Fruit fly (Drosophila melanogaster) whole organism, prepupa: Measurements from ENCODE around the gene ABCB7.

Experiments used
- CG10631 ChIP-seq: fragments of 200-800 bp; sonication (Bioruptor generic); optimal IDR thresholded peaks from 2 replicates; lab custom pipeline; 2016; ENCODE audit warnings: missing biosample characterization, missing genetic modification characterization
- CG10669 ChIP-seq: fragments of 200-800 bp; sonication (Bioruptor generic); optimal IDR thresholded peaks from 3 replicates; lab custom pipeline; 2018; ENCODE audit warnings: missing biosample characterization, mild to moderate bottlenecking, missing genetic modification characterization, moderate library complexity
- CG11294 ChIP-seq: fragments of 200-800 bp; sonication (Bioruptor generic); IDR thresholded peaks from 2 replicates; pipeline ENCODE4 v1.3.6; 2022; ENCODE audit warnings: missing biosample characterization, missing genetic modification characterization
- CG11762 ChIP-seq: fragments of 200-800 bp; sonication (Bioruptor generic); optimal IDR thresholded peaks from 3 replicates; lab custom pipeline; 2016; ENCODE audit warnings: missing biosample characterization, missing genetic modification characterization; ENCODE audit not compliant: insufficient read depth
- CG11902 ChIP-seq: fragments of 200-800 bp; sonication (Bioruptor generic); optimal IDR thresholded peaks from 3 replicates; lab custom pipeline; 2016; ENCODE audit warnings: missing biosample characterization, missing genetic modification characterization
- CG15336 ChIP-seq: fragments of 200-800 bp; sonication (Bioruptor generic); IDR thresholded peaks from 2 replicates; pipeline ENCODE4 v1.3.6; 2022; ENCODE audit warnings: missing biosample characterization, missing genetic modification characterization
- CG31627 ChIP-seq: fragments of 200-800 bp; sonication (Bioruptor generic); optimal IDR thresholded peaks from 3 replicates; lab custom pipeline; 2016; ENCODE audit warnings: missing biosample characterization, missing genetic modification characterization
- CG32006 ChIP-seq: fragments of 200-800 bp; sonication (Bioruptor generic); optimal IDR thresholded peaks from 3 replicates; lab custom pipeline; 2017; ENCODE audit warnings: missing biosample characterization, mild to moderate bottlenecking, missing genetic modification characterization
- CG34406 ChIP-seq: fragments of 200-800 bp; sonication (Bioruptor generic); optimal IDR thresholded peaks from 3 replicates; lab custom pipeline; 2016; ENCODE audit warnings: missing biosample characterization, missing genetic modification characterization
- CG3919 ChIP-seq: fragments of 200-800 bp; sonication (Bioruptor generic); optimal IDR thresholded peaks from 3 replicates; lab custom pipeline; 2016; ENCODE audit warnings: missing biosample characterization, missing genetic modification characterization
- CG4318 ChIP-seq: fragments of 200-800 bp; sonication (Bioruptor generic); optimal IDR thresholded peaks from 3 replicates; lab custom pipeline; 2017; ENCODE audit warnings: missing biosample characterization, mild to moderate bottlenecking, missing genetic modification characterization
- CG6163 ChIP-seq: fragments of 200-800 bp; sonication (Bioruptor generic); IDR thresholded peaks from 3 replicates; pipeline ENCODE4 v1.3.6; 2022; ENCODE audit warnings: missing biosample characterization, missing genetic modification characterization
- CG6276 ChIP-seq: fragments of 200-800 bp; sonication (Bioruptor generic); optimal IDR thresholded peaks from 2 replicates; lab custom pipeline; 2017; ENCODE audit warnings: missing biosample characterization, mild to moderate bottlenecking, missing genetic modification characterization
- CG6792 ChIP-seq: fragments of 200-800 bp; sonication (Bioruptor generic); optimal IDR thresholded peaks from 3 replicates; lab custom pipeline; 2016; ENCODE audit warnings: missing biosample characterization, missing genetic modification characterization
- CG6808 ChIP-seq: fragments of 200-800 bp; sonication (Bioruptor generic); optimal IDR thresholded peaks from 3 replicates; lab custom pipeline; 2017; ENCODE audit warnings: missing biosample characterization, missing genetic modification characterization, mild to moderate bottlenecking, moderate library complexity, missing genetic modification reagents
- CG6854 ChIP-seq: fragments of 200-800 bp; sonication (Bioruptor generic); optimal IDR thresholded peaks from 2 replicates; lab custom pipeline; 2017; ENCODE audit warnings: missing biosample characterization, mild to moderate bottlenecking, missing genetic modification characterization
- CG8119 ChIP-seq: fragments of 200-800 bp; sonication (Bioruptor generic); IDR thresholded peaks from 3 replicates; pipeline ENCODE4 v1.3.6; 2022; ENCODE audit warnings: missing biosample characterization, missing genetic modification characterization
- CG8319 ChIP-seq: fragments of 200-800 bp; sonication (Bioruptor generic); optimal IDR thresholded peaks from 3 replicates; lab custom pipeline; 2016; ENCODE audit warnings: missing biosample characterization, missing genetic modification characterization
- CG8632 ChIP-seq: fragments of 200-800 bp; sonication (Bioruptor generic); optimal IDR thresholded peaks from 3 replicates; lab custom pipeline; 2016; ENCODE audit warnings: missing biosample characterization, missing genetic modification characterization
- CG9139 ChIP-seq: fragments of 200-800 bp; sonication (Bioruptor generic); optimal IDR thresholded peaks from 3 replicates; lab custom pipeline; 2017; ENCODE audit warnings: missing biosample characterization, mild to moderate bottlenecking, missing genetic modification characterization
- Eip78C ChIP-seq: fragments of 200-800 bp; sonication (Bioruptor generic); peaks from one replicate; lab custom pipeline; 2016; ENCODE audit warnings: missing biosample characterization, missing genetic modification characterization
- Eip93F ChIP-seq: fragments of 200-800 bp; sonication (Bioruptor generic); optimal IDR thresholded peaks from 2 replicates; lab custom pipeline; 2016; ENCODE audit warnings: missing biosample characterization, mild to moderate bottlenecking, missing genetic modification characterization
- Ets21C ChIP-seq: fragments of 200-800 bp; sonication (Bioruptor generic); optimal IDR thresholded peaks from 3 replicates; lab custom pipeline; 2016; ENCODE audit warnings: missing biosample characterization, missing genetic modification characterization
- Ets96B ChIP-seq: fragments of 200-800 bp; optimal IDR thresholded peaks from 2 replicates; lab custom pipeline; 2019; ENCODE audit warnings: missing biosample characterization, mild to moderate bottlenecking, missing genetic modification characterization, moderate library complexity
- Gug ChIP-seq: fragments of 200-800 bp; sonication (Bioruptor generic); IDR thresholded peaks from 2 replicates; pipeline ENCODE4 v1.3.6; 2022; ENCODE audit warnings: missing biosample characterization, missing genetic modification characterization
- Hr4 ChIP-seq: fragments of 200-800 bp; sonication (Bioruptor generic); optimal IDR thresholded peaks from 3 replicates; lab custom pipeline; 2016; ENCODE audit warnings: missing biosample characterization, missing genetic modification characterization
- Lpt ChIP-seq: fragments of 200-800 bp; sonication (Bioruptor generic); optimal IDR thresholded peaks from 3 replicates; lab custom pipeline; 2016; ENCODE audit warnings: missing biosample characterization, missing genetic modification characterization
- Sox14 ChIP-seq: fragments of 200-800 bp; sonication (Bioruptor generic); optimal IDR thresholded peaks from 3 replicates; lab custom pipeline; 2016; ENCODE audit warnings: missing biosample characterization, missing genetic modification characterization
- achi ChIP-seq: fragments of 200-800 bp; sonication (Bioruptor generic); optimal IDR thresholded peaks from 3 replicates; lab custom pipeline; 2016; ENCODE audit warnings: missing biosample characterization, missing genetic modification characterization
- acj6 ChIP-seq: fragments of 200-800 bp; sonication (Bioruptor generic); optimal IDR thresholded peaks from 3 replicates; lab custom pipeline; 2016; ENCODE audit warnings: missing biosample characterization, missing genetic modification characterization
- cyc ChIP-seq: fragments of 200-800 bp; sonication (Bioruptor generic); optimal IDR thresholded peaks from 3 replicates; lab custom pipeline; 2016; ENCODE audit warnings: missing biosample characterization, missing genetic modification characterization
- dsx ChIP-seq: fragments of 200-800 bp; optimal IDR thresholded peaks from 3 replicates; lab custom pipeline; 2019; ENCODE audit warnings: missing biosample characterization, mild to moderate bottlenecking, missing genetic modification characterization, moderate library complexity; ENCODE audit not compliant: poor library complexity, severe bottlenecking
- eg ChIP-seq: fragments of 200-800 bp; sonication (Bioruptor generic); IDR thresholded peaks from 3 replicates; pipeline ENCODE4 v1.3.6; 2022; ENCODE audit warnings: missing biosample characterization, missing genetic modification characterization
- esn ChIP-seq: fragments of 200-800 bp; sonication (Bioruptor generic); optimal IDR thresholded peaks from 2 replicates; lab custom pipeline; 2016; ENCODE audit warnings: missing biosample characterization, mild to moderate bottlenecking, missing genetic modification characterization, moderate library complexity
- fkh ChIP-seq: fragments of 200-800 bp; sonication (Bioruptor generic); optimal IDR thresholded peaks from 3 replicates; lab custom pipeline; 2017; ENCODE audit warnings: missing biosample characterization, mild to moderate bottlenecking, missing genetic modification characterization, moderate library complexity
- net ChIP-seq: fragments of 200-800 bp; sonication (Bioruptor generic); optimal IDR thresholded peaks from 3 replicates; lab custom pipeline; 2016; ENCODE audit warnings: missing biosample characterization, missing genetic modification characterization
- pdm3 ChIP-seq: fragments of 200-800 bp; sonication (Bioruptor generic); optimal IDR thresholded peaks from 3 replicates; lab custom pipeline; 2016; ENCODE audit warnings: missing biosample characterization, missing genetic modification characterization
- salr ChIP-seq, 2 experiments: fragments of 200-800 bp; sonication (Bioruptor generic); optimal IDR thresholded peaks; 3 replicates each; lab custom pipeline; 2016 to 2018; ENCODE audit warnings: missing biosample characterization in 2 of 2, missing genetic modification characterization in 2 of 2, mild to moderate bottlenecking in 1 of 2
- ss ChIP-seq, 2 experiments: fragments of 200-800 bp; sonication (Bioruptor generic); optimal IDR thresholded peaks; 2 replicates in 1 of 2; 3 replicates in 1 of 2; lab custom pipeline; 2017 to 2018; ENCODE audit warnings: mild to moderate bottlenecking in 2 of 2, missing biosample characterization in 2 of 2, missing genetic modification characterization in 2 of 2, moderate library complexity in 1 of 2
- svp ChIP-seq: fragments of 200-800 bp; sonication (Bioruptor generic); peaks from one replicate; lab custom pipeline; 2016; ENCODE audit warnings: missing biosample characterization, missing genetic modification characterization
- vri ChIP-seq: fragments of 200-800 bp; sonication (Bioruptor generic); optimal IDR thresholded peaks from 3 replicates; lab custom pipeline; 2016; ENCODE audit warnings: missing biosample characterization, mild to moderate bottlenecking, missing genetic modification characterization

Gene ABCB7

DNA sequence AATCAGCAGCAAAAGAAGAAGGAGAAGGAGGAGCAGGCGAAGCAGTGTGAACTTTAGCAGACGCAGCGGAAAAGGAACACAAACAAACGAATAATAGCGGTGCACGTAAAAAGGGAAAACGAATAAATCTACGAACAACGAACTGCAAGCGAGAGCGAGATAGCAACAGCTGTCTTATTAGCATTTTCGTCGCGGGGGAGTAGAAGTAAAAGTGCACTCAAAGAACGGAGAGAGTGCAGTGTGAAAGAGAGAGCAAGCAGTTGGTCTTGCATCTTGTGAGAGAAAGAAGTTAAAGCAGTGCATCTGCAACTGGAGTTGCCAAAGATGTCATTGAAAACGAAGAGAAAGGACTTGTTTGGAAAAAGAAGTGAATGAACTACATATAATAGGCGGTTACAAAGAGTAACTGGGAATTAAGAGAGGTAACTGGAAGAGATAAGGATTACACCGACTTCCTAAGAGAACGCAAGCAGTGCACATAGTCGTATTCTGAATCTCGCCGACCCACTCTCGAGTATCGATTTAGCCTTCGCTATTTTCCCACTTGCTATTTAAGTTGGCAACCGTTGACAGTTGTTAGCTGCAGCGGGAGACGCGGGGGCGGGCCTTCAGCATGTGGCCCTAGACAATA lies 25.3 kb upstream of the ABCB7 start (continued):
- TF ChIP-seq acj6 (GFP tag; lab: Kevin White, UChicago) (no peak), CG31627 (GFP tag; lab: Kevin White, UChicago) (no peak), CG32006 (GFP tag; lab: Kevin White, UChicago) (no peak), CG11762 (no peak), salr (GFP tag; optimal IDR thresholded peaks at IDR 0.05; lab: Kevin White, UChicago) (no peak), CG8119 (no peak; the same call in 2 of the 3 replicates), vri (no peak), CG4318 (GFP tag; lab: Kevin White, UChicago) (no peak)

DNA sequence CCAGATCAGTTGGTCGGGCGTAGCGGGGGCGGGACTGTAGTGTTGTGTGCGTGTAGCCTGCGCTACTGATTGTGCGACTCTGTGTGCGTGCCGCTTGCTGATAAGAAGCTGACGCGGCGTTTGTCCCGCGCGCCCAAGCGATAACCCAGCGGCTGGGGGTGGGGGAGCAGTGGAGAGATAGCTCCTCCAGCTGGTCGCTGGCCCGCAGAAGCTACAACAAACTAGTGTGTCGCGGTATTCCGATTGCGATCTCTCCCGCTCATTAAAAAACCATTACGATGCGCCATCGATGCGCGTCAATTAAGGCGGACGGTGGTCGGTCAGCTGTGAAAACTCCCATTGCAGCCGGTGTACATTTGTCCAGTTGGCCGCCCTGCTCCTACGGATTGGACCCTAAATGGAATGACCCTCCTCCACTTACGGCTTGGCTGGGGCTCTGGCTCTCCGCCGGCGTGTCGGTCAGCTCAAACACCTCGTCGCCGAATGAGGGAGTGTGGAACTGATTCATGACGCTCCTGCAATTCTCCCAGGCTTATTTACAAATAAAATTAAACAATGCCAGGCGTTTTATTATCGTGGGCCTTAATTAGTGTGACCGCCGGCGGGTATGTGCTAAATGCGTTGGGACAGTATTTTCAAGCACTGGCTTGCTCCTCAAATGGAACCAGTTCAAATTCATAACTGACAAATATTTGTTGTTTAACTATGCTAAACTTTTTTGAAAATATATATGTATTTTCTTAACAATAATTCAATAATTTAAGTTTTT lies 16.0 kb upstream of the ABCB7 start, which contains the start of gene CG12104:
Gene CG12104 (minus strand): TSS at position 611 of the 769 bp plus-strand sequence.
- TF ChIP-seq pdm3: no peak
- no peak for TF ChIP-seq salr (GFP tag; optimal IDR thresholded peaks at IDR 0.05; lab: Kevin White, UChicago)
- no peak for TF ChIP-seq cyc (GFP tag; lab: Kevin White, UChicago)
- TF ChIP-seq eg (GFP tag; lab: Robert Waterston, UW): 0 out of 3 replicates have a peak, but pooled peaks have one; percentile 30
- no peak for TF ChIP-seq CG3919 (GFP tag; lab: Kevin White, UChicago)
- peak; percentile 64 for TF ChIP-seq Eip78C (GFP tag; lab: Kevin White, UChicago)
- TF ChIP-seq svp: peak; percentile 99
- 0 out of 3 replicates have a peak, but pooled peaks have one; percentile 24 for TF ChIP-seq CG6163
- no peak for TF ChIP-seq Eip93F
- peak; percentile 77 for TF ChIP-seq fkh (GFP tag; lab: Kevin White, UChicago)
- TF ChIP-seq CG6792 (GFP tag; lab: Kevin White, UChicago): no peak
- peak in 1 of 2 experiments; percentile 2 for TF ChIP-seq ss (GFP tag; optimal IDR thresholded peaks at IDR 0.05; lab: Kevin White, UChicago)
- no peak for TF ChIP-seq CG10669 (GFP tag; lab: Kevin White, UChicago)
- no peak for TF ChIP-seq dsx (GFP tag; lab: Kevin White, UChicago)
- TF ChIP-seq achi (GFP tag; lab: Kevin White, UChicago): no peak
- no peak for TF ChIP-seq Hr4 (GFP tag; lab: Kevin White, UChicago)
- no peak for TF ChIP-seq CG8632 (GFP tag; lab: Kevin White, UChicago)
- TF ChIP-seq CG6808: no peak
- no peak for TF ChIP-seq CG8319 (GFP tag; lab: Kevin White, UChicago)

dm6 chr3L:1602833-1603128 lies 15.4 kb upstream of the ABCB7 start, which contains the start of the genes CG18170 and CG33791:
Gene CG18170, plus strand, starts transcription at chr3L:1602954.
Gene CG33791, plus strand, starts transcription at chr3L:1602954.
- TF ChIP-seq CG8119: no peak
- TF ChIP-seq CG11902: no peak
- no peak for TF ChIP-seq CG34406 (GFP tag; lab: Kevin White, UChicago)
- no peak for TF ChIP-seq CG6854 (GFP tag; lab: Kevin White, UChicago)
- no peak for TF ChIP-seq pdm3
- no peak for TF ChIP-seq Hr4 (GFP tag; lab: Kevin White, UChicago)
- TF ChIP-seq CG6276 (GFP tag; lab: Kevin White, UChicago): no peak

dm6 chr3L:1609611-1610010 lies 8.6 kb upstream of the ABCB7 start:
- TF ChIP-seq CG9139 (GFP tag; lab: Kevin White, UChicago) (no peak), dsx (GFP tag; lab: Kevin White, UChicago) (peak; percentile 38), acj6 (GFP tag; lab: Kevin White, UChicago) (peak; percentile 11), CG8632 (GFP tag; lab: Kevin White, UChicago) (no peak), achi (GFP tag; lab: Kevin White, UChicago) (peak; percentile 20), net (GFP tag; lab: Kevin White, UChicago) (peak; percentile 21), Sox14 (GFP tag; lab: Kevin White, UChicago) (peak; percentile 9), Lpt (GFP tag; lab: Kevin White, UChicago) (peak; percentile 23), CG4318 (GFP tag; lab: Kevin White, UChicago) (no peak), CG11294 (GFP tag; lab: Robert Waterston, UW) (no peak; the same call in 1 of the 2 replicates), Ets21C (GFP tag; lab: Kevin White, UChicago) (no peak), CG6792 (GFP tag; lab: Kevin White, UChicago) (no peak), CG3919 (GFP tag; lab: Kevin White, UChicago) (peak; percentile 6), CG15336 (GFP tag; lab: Robert Waterston, UW) (peak; percentile 46; the same call in 1 of the 2 replicates), CG6854 (GFP tag; lab: Kevin White, UChicago) (no peak), ss (GFP tag; optimal IDR thresholded peaks at IDR 0.05; lab: Kevin White, UChicago) (no peak), CG10631 (GFP tag; lab: Kevin White, UChicago) (peak; percentile 19), Gug (GFP tag; lab: Robert Waterston, UW) (peak; percentile 19; the same call in 1 of the 2 replicates), CG34406 (GFP tag; lab: Kevin White, UChicago) (no peak), Eip78C (GFP tag; lab: Kevin White, UChicago) (peak; percentile 77), CG32006 (GFP tag; lab: Kevin White, UChicago) (peak; percentile 38), Ets96B (tag; lab: Kevin White, UChicago) (no peak), svp (peak; percentile 52), esn (GFP tag; lab: Kevin White, UChicago) (no peak), eg (GFP tag; lab: Robert Waterston, UW) (peak; percentile 43; the same call in 2 of the 3 replicates)
